Worm (Caenorhabditis elegans) whole organism, L2 larva: ENCODE results near the gene ccdc-149.

ENCODE experiments used
- C34F6.9 ChIP-seq: fragments of 150-350 bp; optimal IDR thresholded peaks from 2 replicates; lab custom pipeline; 2014; ENCODE audit warnings: missing biosample characterization, missing genetic modification characterization
- F13H6.1 ChIP-seq: sonication (generic microtip); optimal IDR thresholded peaks from 2 replicates; lab custom pipeline; 2016; ENCODE audit warnings: missing genetic modification characterization, missing compliant biosample characterization
- R02D3.7 ChIP-seq: fragments of 150-350 bp; optimal IDR thresholded peaks from 2 replicates; lab custom pipeline; 2014; ENCODE audit warnings: missing biosample characterization, missing genetic modification characterization
- aly-2 ChIP-seq: fragments of 150-350 bp; optimal IDR thresholded peaks from 2 replicates; lab custom pipeline; 2014; ENCODE audit warnings: missing biosample characterization, missing genetic modification characterization
- ama-1 ChIP-seq: fragments of 150-350 bp; optimal IDR thresholded peaks from 2 replicates; lab custom pipeline; 2018; ENCODE audit warnings: inconsistent platforms
- blmp-1 ChIP-seq: sonication (generic microtip); optimal IDR thresholded peaks from 2 replicates; lab custom pipeline; 2017; ENCODE audit warnings: missing genetic modification characterization, mild to moderate bottlenecking, missing compliant biosample characterization, antibody characterized with exemption, moderate library complexity; ENCODE audit not compliant: insufficient read depth
- ceh-16 ChIP-seq: fragments of 150-350 bp; optimal IDR thresholded peaks from 2 replicates; lab custom pipeline; 2014; ENCODE audit warnings: missing biosample characterization, missing genetic modification characterization
- ceh-82 ChIP-seq: fragments of 150-350 bp; optimal IDR thresholded peaks from 2 replicates; lab custom pipeline; 2014; ENCODE audit warnings: missing biosample characterization, missing genetic modification characterization
- crh-2 ChIP-seq: sonication (generic microtip); optimal IDR thresholded peaks from 2 replicates; lab custom pipeline; 2017; ENCODE audit warnings: missing biosample characterization, missing genetic modification characterization
- dmd-4 ChIP-seq: sonication (generic microtip); optimal IDR thresholded peaks from 2 replicates; lab custom pipeline; 2017; ENCODE audit warnings: missing biosample characterization, missing genetic modification characterization
- elt-1 ChIP-seq: fragments of 150-350 bp; optimal IDR thresholded peaks from 2 replicates; lab custom pipeline; 2014; ENCODE audit warnings: missing biosample characterization, missing genetic modification characterization
- elt-3 ChIP-seq: sonication (generic microtip); optimal IDR thresholded peaks from 2 replicates; lab custom pipeline; 2017; ENCODE audit warnings: missing biosample characterization, missing genetic modification characterization
- gmeb-1 ChIP-seq: fragments of 150-350 bp; optimal IDR thresholded peaks from 2 replicates; lab custom pipeline; 2014; ENCODE audit warnings: missing biosample characterization, missing genetic modification characterization
- lin-11 ChIP-seq: fragments of 150-350 bp; sonication (generic microtip); optimal IDR thresholded peaks from 2 replicates; lab custom pipeline; 2014; ENCODE audit warnings: missing biosample characterization, missing genetic modification characterization, inconsistent platforms, mixed read lengths
- lin-39 ChIP-seq: fragments of 150-350 bp; optimal IDR thresholded peaks from 2 replicates; lab custom pipeline; 2014; ENCODE audit warnings: missing biosample characterization, missing genetic modification reagents, missing genetic modification characterization
- mab-5 ChIP-seq: fragments of 150-350 bp; optimal IDR thresholded peaks from 2 replicates; lab custom pipeline; 2014; ENCODE audit warnings: missing biosample characterization, missing genetic modification characterization
- mdl-1 ChIP-seq, 2 experiments: fragments of 150-350 bp in 1 of 2; sonication (generic microtip) in 1 of 2; optimal IDR thresholded peaks; 2 replicates each; lab custom pipeline; 2017; ENCODE audit warnings: missing biosample characterization in 2 of 2, missing genetic modification characterization in 2 of 2
- nhr-129 ChIP-seq: fragments of 150-350 bp; optimal IDR thresholded peaks from 2 replicates; lab custom pipeline; 2014; ENCODE audit warnings: missing biosample characterization, missing genetic modification characterization
- nhr-21 ChIP-seq: fragments of 150-350 bp; optimal IDR thresholded peaks from 2 replicates; lab custom pipeline; 2014; ENCODE audit warnings: missing biosample characterization, missing genetic modification characterization
- nhr-237 ChIP-seq: fragments of 150-350 bp; optimal IDR thresholded peaks from 2 replicates; lab custom pipeline; 2014; ENCODE audit warnings: missing biosample characterization, missing genetic modification characterization
- nhr-25 ChIP-seq: fragments of 150-350 bp; sonication (generic microtip); optimal IDR thresholded peaks from 3 replicates; lab custom pipeline; 2014; ENCODE audit warnings: missing biosample characterization, missing genetic modification characterization
- nhr-6 ChIP-seq: fragments of 150-350 bp; optimal IDR thresholded peaks from 2 replicates; lab custom pipeline; 2014; ENCODE audit warnings: missing biosample characterization, missing genetic modification characterization
- skn-1 ChIP-seq: sonication (generic microtip); optimal IDR thresholded peaks from 2 replicates; lab custom pipeline; 2017; ENCODE audit warnings: missing biosample characterization, missing genetic modification characterization
- sma-3 ChIP-seq: sonication (generic microtip); optimal IDR thresholded peaks from 2 replicates; lab custom pipeline; 2016; ENCODE audit warnings: missing genetic modification reagents, missing genetic modification characterization, missing compliant biosample characterization
- sma-9 ChIP-seq, 2 experiments: fragments of 150-350 bp in 1 of 2; sonication (generic microtip) in 1 of 2; optimal IDR thresholded peaks; 2 replicates each; lab custom pipeline; 2014 to 2016; ENCODE audit warnings: missing genetic modification characterization in 2 of 2, mild to moderate bottlenecking in 1 of 2, missing biosample characterization in 1 of 2, missing compliant biosample characterization in 1 of 2, missing genetic modification reagents in 1 of 2, moderate library complexity in 1 of 2
- snpc-4 ChIP-seq: fragments of 150-350 bp; optimal IDR thresholded peaks from 2 replicates; lab custom pipeline; 2014; ENCODE audit warnings: missing biosample characterization, missing genetic modification characterization
- unc-39 ChIP-seq: fragments of 150-350 bp; optimal IDR thresholded peaks from 2 replicates; lab custom pipeline; 2014; ENCODE audit warnings: missing biosample characterization, missing genetic modification characterization
- unc-62 ChIP-seq: fragments of 150-350 bp; optimal IDR thresholded peaks from 2 replicates; lab custom pipeline; 2014; ENCODE audit warnings: missing biosample characterization, missing genetic modification reagents, missing genetic modification characterization
- zag-1 ChIP-seq: fragments of 150-350 bp; optimal IDR thresholded peaks from 2 replicates; lab custom pipeline; 2014; ENCODE audit warnings: missing biosample characterization, missing genetic modification characterization
- ztf-1 ChIP-seq: fragments of 200-800 bp; sonication (Bioruptor generic); conservative IDR thresholded peaks from 2 replicates; pipeline ENCODE4 v1.3.6; 2022; ENCODE audit warnings: missing genetic modification characterization, missing compliant biosample characterization
- ztf-11 ChIP-seq: sonication (generic microtip); optimal IDR thresholded peaks from 2 replicates; lab custom pipeline; 2017; ENCODE audit warnings: missing biosample characterization, missing genetic modification characterization
- ztf-4 ChIP-seq: fragments of 150-350 bp; optimal IDR thresholded peaks from 2 replicates; lab custom pipeline; 2014; ENCODE audit warnings: missing biosample characterization, missing genetic modification characterization

Gene ccdc-149

DNA sequence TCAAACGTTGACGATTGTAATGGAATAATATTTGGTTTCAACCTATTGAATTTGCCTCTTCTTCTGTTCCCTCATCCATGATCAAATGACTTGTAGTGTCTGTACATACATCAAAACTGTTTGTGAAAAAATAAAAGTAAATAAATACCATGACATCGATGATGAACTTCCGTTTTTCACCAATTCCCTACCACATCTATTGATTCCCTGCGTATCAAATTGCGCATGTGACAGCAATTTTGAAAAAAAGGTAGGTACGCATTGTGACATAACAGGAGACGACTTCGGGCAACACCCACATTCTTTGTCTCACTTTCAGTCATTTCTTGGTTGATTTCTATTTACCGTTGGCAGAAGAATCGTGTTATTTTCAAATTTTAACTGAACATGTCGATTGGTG is 25.2 kb upstream of the ccdc-149 start, which contains the start of gene C35C5.9:
C35C5.9 (plus strand) TSS at position 161 of the 400 bp plus-strand sequence.
- TF ChIP-seq nhr-21 (tag; lab: Kevin White, UChicago) (peak; percentile 2), sma-3 (peak; percentile 43), lin-11 (tag; lab: Kevin White, UChicago) (no peak), ama-1 (lab: Kevin White, UChicago) (no peak), nhr-129 (tag; lab: Kevin White, UChicago) (peak; percentile 1), nhr-25 (tag; lab: Kevin White, UChicago) (peak; percentile 34), crh-2 (no peak), ceh-16 (tag; lab: Kevin White, UChicago) (no peak)
- TF ChIP-seq, all 48 proteins: peak for 4

DNA sequence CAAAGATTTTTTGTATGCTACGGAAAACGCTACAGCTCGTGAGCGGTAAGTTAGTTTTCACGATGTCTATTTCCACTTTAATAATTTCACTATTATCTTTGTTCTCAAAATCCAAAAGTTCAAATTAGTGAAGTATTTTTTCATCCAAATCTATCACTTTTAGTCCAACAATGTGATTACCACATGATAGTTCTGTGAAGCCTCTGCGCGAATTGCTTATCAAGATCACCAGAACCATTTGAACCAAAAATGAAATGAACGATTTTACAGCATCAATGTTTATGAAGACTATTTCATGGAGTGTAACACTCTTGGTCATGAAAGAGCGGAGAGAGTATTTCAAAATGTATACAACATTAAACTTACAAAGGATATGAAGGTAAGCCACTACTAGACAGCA is 23.2 kb upstream of the ccdc-149 start:
- no peak for TF ChIP-seq mab-5
- TF ChIP-seq nhr-25 (tag; lab: Kevin White, UChicago) = peak; percentile 50
- peak; percentile 58 for TF ChIP-seq sma-9 (GFP tag; optimal IDR thresholded peaks at IDR 0.05; lab: Kevin White, UChicago)
- TF ChIP-seq sma-9 (tag; optimal IDR thresholded peaks at IDR 0.05; lab: Kevin White, UChicago) = no peak
- TF ChIP-seq blmp-1 (tag; lab: Kevin White, UChicago) = peak; percentile 15
- peak; percentile 50 for TF ChIP-seq nhr-21 (tag; lab: Kevin White, UChicago)
- TF ChIP-seq snpc-4 = no peak

DNA sequence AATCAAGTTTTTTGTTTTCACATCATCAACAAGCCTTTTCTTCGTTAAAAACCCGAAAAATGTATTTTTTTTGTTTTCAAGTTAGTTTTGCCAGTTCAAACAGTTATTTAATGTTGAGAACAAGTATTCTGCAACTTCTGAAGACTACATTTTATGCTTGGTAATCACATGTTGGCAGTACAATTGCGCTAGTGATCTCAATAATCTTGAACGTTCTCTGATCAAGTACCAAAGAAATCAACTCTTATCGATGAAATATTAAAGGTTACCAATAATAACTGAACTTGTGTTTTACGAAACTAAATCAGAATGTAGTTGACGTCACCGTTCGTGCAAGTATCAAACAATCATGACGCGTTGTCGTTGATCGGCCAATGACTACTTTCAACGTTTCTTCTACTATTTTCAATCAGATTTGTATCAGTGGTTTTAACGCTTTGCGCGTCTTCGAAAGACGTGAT is 22.3 kb upstream of the ccdc-149 start, which contains the start of gene C35C5.8:
C35C5.8 (plus strand) TSS at position 51 of the 461 bp plus-strand sequence.
- TF ChIP-seq F13H6.1 (tag; lab: Kevin White, UChicago) = no peak
- TF ChIP-seq gmeb-1 (tag; lab: Kevin White, UChicago) = no peak
- TF ChIP-seq ztf-4 = no peak
- TF ChIP-seq aly-2 (tag; lab: Kevin White, UChicago) = no peak
- no peak for TF ChIP-seq nhr-6 (tag; lab: Kevin White, UChicago)
- TF ChIP-seq crh-2 = peak; percentile 12
- no peak for TF ChIP-seq ceh-82 (tag; lab: Kevin White, UChicago)
- TF ChIP-seq skn-1 (tag; lab: Kevin White, UChicago) = no peak
- TF ChIP-seq nhr-21 (tag; lab: Kevin White, UChicago) = peak; percentile 56
- TF ChIP-seq R02D3.7 (tag; lab: Kevin White, UChicago) = no peak
- peak; percentile 24 for TF ChIP-seq sma-3
- no peak for TF ChIP-seq mab-5
- TF ChIP-seq blmp-1 (tag; lab: Kevin White, UChicago) = peak; percentile 25
- peak; percentile 73 for TF ChIP-seq sma-9 (GFP tag; optimal IDR thresholded peaks at IDR 0.05; lab: Kevin White, UChicago)
- no peak for TF ChIP-seq sma-9 (tag; optimal IDR thresholded peaks at IDR 0.05; lab: Kevin White, UChicago)
- no peak for TF ChIP-seq lin-39
- TF ChIP-seq zag-1 (tag; lab: Kevin White, UChicago) = no peak

ce11 chrX:11523704-11524103 is 12.5 kb upstream of the ccdc-149 start:
- TF ChIP-seq zag-1 (tag; lab: Kevin White, UChicago) (no peak), nhr-25 (tag; lab: Kevin White, UChicago) (no peak), mab-5 (no peak), unc-62 (no peak), ceh-16 (tag; lab: Kevin White, UChicago) (no peak), nhr-237 (tag; lab: Kevin White, UChicago) (no peak), C34F6.9 (tag; lab: Kevin White, UChicago) (no peak), unc-39 (tag; lab: Kevin White, UChicago) (no peak), aly-2 (tag; lab: Kevin White, UChicago) (no peak), ztf-11 (tag; lab: Kevin White, UChicago) (no peak), ama-1 (lab: Kevin White, UChicago) (no peak), elt-3 (tag; lab: Kevin White, UChicago) (no peak), nhr-129 (tag; lab: Kevin White, UChicago) (no peak), ztf-1 (GFP tag; lab: Robert Waterston, UW) (no peak), dmd-4 (tag; lab: Kevin White, UChicago) (no peak), ztf-4 (no peak), gmeb-1 (tag; lab: Kevin White, UChicago) (no peak), elt-1 (tag; lab: Kevin White, UChicago) (no peak), mdl-1 (tag; optimal IDR thresholded peaks at IDR 0.05; lab: Kevin White, UChicago) (no peak)
